Worm (Caenorhabditis elegans) whole organism, L4/young adult: Measurements from ENCODE around the gene erp-44.2.

Source experiments
- W03F9.2 ChIP-seq: fragments of 150-350 bp; optimal IDR thresholded peaks from 2 replicates; lab custom pipeline; 2014; ENCODE audit warnings: missing biosample characterization, missing genetic modification characterization
- him-1 ChIP-seq: sonication (generic microtip); optimal IDR thresholded peaks from 2 replicates; lab custom pipeline; 2016; ENCODE audit warnings: missing genotype, missing genetic modification reagents, missing genetic modification characterization, missing compliant biosample characterization

- TF ChIP-seq W03F9.2 (tag; lab: Kevin White, UChicago) (no peak), him-1 (tag; lab: Kevin White, UChicago) (no peak)
These were observed 50.6 kb downstream of the erp-44.2 start, which contains the start of gene tag-321 for ce11 chrIV:7783801-7784411.
